Worm (Caenorhabditis elegans) whole organism, L3 larva: Measurements from ENCODE around the gene tpk-1.

Source experiments
- ceh-16 ChIP-seq: sonication (generic microtip); optimal IDR thresholded peaks from 2 replicates; lab custom pipeline; 2017; ENCODE audit warnings: missing biosample characterization, missing genetic modification characterization
- ceh-9 ChIP-seq: sonication (generic microtip); optimal IDR thresholded peaks from 2 replicates; lab custom pipeline; 2018; ENCODE audit warnings: missing biosample characterization, missing genetic modification characterization
- egl-27 ChIP-seq: sonication (generic microtip); optimal IDR thresholded peaks from 4 replicates; lab custom pipeline; 2017; ENCODE audit warnings: missing biosample characterization, missing genetic modification reagents, missing genetic modification characterization
- egl-5 ChIP-seq: fragments of 150-350 bp; optimal IDR thresholded peaks from 2 replicates; lab custom pipeline; 2017; ENCODE audit warnings: missing biosample characterization, missing genetic modification reagents, missing genetic modification characterization, inconsistent platforms
- mdl-1 ChIP-seq: fragments of 150-350 bp; optimal IDR thresholded peaks from 2 replicates; lab custom pipeline; 2014; ENCODE audit warnings: missing biosample characterization, missing genetic modification characterization
- nhr-237 ChIP-seq: fragments of 150-350 bp; optimal IDR thresholded peaks from 2 replicates; lab custom pipeline; 2014; ENCODE audit warnings: missing biosample characterization, missing genetic modification characterization
- skn-1 ChIP-seq: fragments of 150-350 bp; optimal IDR thresholded peaks from 2 replicates; lab custom pipeline; 2014; ENCODE audit warnings: missing biosample characterization, missing genetic modification characterization
- ztf-4 ChIP-seq: fragments of 150-350 bp; optimal IDR thresholded peaks from 2 replicates; lab custom pipeline; 2014; ENCODE audit warnings: missing biosample characterization, missing genetic modification characterization

ce11 chrIII:8877002-8877401, 34.9 kb upstream of the tpk-1 start, which contains the start of gene K01F9.2:
- TF ChIP-seq nhr-237 (tag; lab: Kevin White, UChicago) (no peak), ztf-4 (no peak), skn-1 (tag; lab: Kevin White, UChicago) (no peak), mdl-1 (tag; lab: Kevin White, UChicago) (no peak), ceh-9 (tag; lab: Kevin White, UChicago) (no peak), egl-5 (tag; lab: Kevin White, UChicago) (no peak), egl-27 (no peak), ceh-16 (tag; lab: Kevin White, UChicago) (no peak)
